Fruit fly (Drosophila melanogaster) whole organism, embryonic: Measurements from ENCODE around the gene Tom70.

Experiments
- Blimp-1 ChIP-seq: fragments of 200-800 bp; sonication (Bioruptor generic); optimal IDR thresholded peaks from 3 replicates; lab custom pipeline; 2018; ENCODE audit warnings: missing biosample characterization, missing genetic modification characterization, mild to moderate bottlenecking, moderate library complexity, missing genetic modification reagents
- C15 ChIP-seq: fragments of 200-800 bp; sonication (Bioruptor generic); IDR thresholded peaks from 3 replicates; pipeline ENCODE4 v1.3.6; 2022; ENCODE audit warnings: missing biosample characterization, missing genetic modification characterization
- CG1024 ChIP-seq: fragments of 200-800 bp; sonication (Bioruptor generic); IDR thresholded peaks from 2 replicates; pipeline ENCODE4 v1.3.6; 2022; ENCODE audit warnings: missing biosample characterization, missing genetic modification characterization
- CG10462 ChIP-seq: fragments of 200-800 bp; sonication (Bioruptor generic); optimal IDR thresholded peaks from 2 replicates; lab custom pipeline; 2016; ENCODE audit warnings: missing biosample characterization, missing genetic modification characterization
- CG11093 ChIP-seq: fragments of 200-800 bp; sonication (Bioruptor generic); IDR thresholded peaks from 3 replicates; pipeline ENCODE4 v1.3.6; 2022; ENCODE audit warnings: missing biosample characterization, missing genetic modification characterization
- CG11456 ChIP-seq: fragments of 200-800 bp; sonication (Bioruptor generic); IDR thresholded peaks from 3 replicates; pipeline ENCODE4 v1.3.6; 2022; ENCODE audit warnings: missing biosample characterization, missing genetic modification characterization
- CG12219 ChIP-seq: fragments of 200-800 bp; sonication (Bioruptor generic); optimal IDR thresholded peaks from 3 replicates; lab custom pipeline; 2018; ENCODE audit warnings: missing biosample characterization, mild to moderate bottlenecking, missing genetic modification characterization
- CG12236 ChIP-seq: fragments of 200-800 bp; sonication (Bioruptor generic); optimal IDR thresholded peaks from 2 replicates; lab custom pipeline; 2016; ENCODE audit warnings: missing biosample characterization, missing genetic modification characterization
- CG13296 ChIP-seq: fragments of 200-800 bp; sonication (Bioruptor generic); optimal IDR thresholded peaks from 3 replicates; lab custom pipeline; 2018; ENCODE audit warnings: missing biosample characterization, mild to moderate bottlenecking, missing genetic modification characterization
- CG14014 ChIP-seq: fragments of 200-800 bp; sonication (Bioruptor generic); IDR thresholded peaks from 2 replicates; pipeline ENCODE4 v1.3.6; 2022; ENCODE audit warnings: missing biosample characterization, missing genetic modification characterization
- CG14441 ChIP-seq: fragments of 200-800 bp; sonication (Bioruptor generic); IDR thresholded peaks from 2 replicates; pipeline ENCODE4 v1.3.6; 2022; ENCODE audit warnings: missing biosample characterization, missing genetic modification characterization
- CG14667 ChIP-seq: fragments of 200-800 bp; sonication (Bioruptor generic); IDR thresholded peaks from 2 replicates; pipeline ENCODE4 v1.3.6; 2022; ENCODE audit warnings: missing biosample characterization, missing genetic modification characterization
- CG14965 ChIP-seq: fragments of 200-800 bp; sonication (Bioruptor generic); optimal IDR thresholded peaks from 2 replicates; lab custom pipeline; 2016; ENCODE audit warnings: missing biosample characterization, missing genetic modification characterization, borderline replicate concordance
- CG16779 ChIP-seq: fragments of 200-800 bp; sonication (Bioruptor generic); IDR thresholded peaks from 2 replicates; pipeline ENCODE4 v1.3.6; 2022; ENCODE audit warnings: missing biosample characterization, missing genetic modification characterization
- CG16813 ChIP-seq: fragments of 200-800 bp; sonication (Bioruptor generic); IDR thresholded peaks from 3 replicates; pipeline ENCODE4 v1.3.6; 2022; ENCODE audit warnings: missing biosample characterization, missing genetic modification characterization; ENCODE audit not compliant: partially characterized antibody
- CG17385 ChIP-seq: fragments of 200-800 bp; sonication (Bioruptor generic); optimal IDR thresholded peaks from 3 replicates; lab custom pipeline; 2018; ENCODE audit warnings: missing biosample characterization, mild to moderate bottlenecking, missing genetic modification characterization
- CG17829 ChIP-seq: fragments of 200-800 bp; optimal IDR thresholded peaks from 2 replicates; lab custom pipeline; 2019; ENCODE audit warnings: missing biosample characterization, mild to moderate bottlenecking, missing genetic modification characterization, moderate library complexity
- CG18764 ChIP-seq: fragments of 200-800 bp; sonication (Bioruptor generic); optimal IDR thresholded peaks from 3 replicates; lab custom pipeline; 2016; ENCODE audit warnings: missing biosample characterization, missing genetic modification characterization
- CG2199 ChIP-seq: fragments of 200-800 bp; sonication (Bioruptor generic); IDR thresholded peaks from 3 replicates; pipeline ENCODE4 v1.3.6; 2022; ENCODE audit warnings: missing biosample characterization, missing genetic modification characterization
- CG2875 ChIP-seq: fragments of 200-800 bp; sonication (Bioruptor generic); optimal IDR thresholded peaks from 2 replicates; lab custom pipeline; 2017; ENCODE audit warnings: missing biosample characterization, mild to moderate bottlenecking, missing genetic modification characterization, missing genetic modification reagents
- CG30403 ChIP-seq: fragments of 200-800 bp; sonication (Bioruptor generic); optimal IDR thresholded peaks from 3 replicates; lab custom pipeline; 2016; ENCODE audit warnings: missing biosample characterization, missing genetic modification characterization
- CG31365 ChIP-seq: fragments of 200-800 bp; sonication (Bioruptor generic); optimal IDR thresholded peaks from 2 replicates; lab custom pipeline; 2018; ENCODE audit warnings: missing biosample characterization, mild to moderate bottlenecking, missing genetic modification characterization
- CG4404 ChIP-seq: fragments of 200-800 bp; sonication (Bioruptor generic); IDR thresholded peaks from 2 replicates; pipeline ENCODE4 v1.3.6; 2022; ENCODE audit warnings: missing biosample characterization, missing genetic modification characterization
- CG4854 ChIP-seq: fragments of 200-800 bp; sonication (Bioruptor generic); optimal IDR thresholded peaks from 2 replicates; lab custom pipeline; 2016; ENCODE audit warnings: missing biosample characterization, missing genetic modification characterization, inconsistent platforms
- CG8089 ChIP-seq: fragments of 200-800 bp; sonication (Bioruptor generic); optimal IDR thresholded peaks from 3 replicates; lab custom pipeline; 2016; ENCODE audit warnings: missing biosample characterization, missing genetic modification characterization
- CG8388 ChIP-seq: fragments of 200-800 bp; sonication (Bioruptor generic); optimal IDR thresholded peaks from 2 replicates; lab custom pipeline; 2019; ENCODE audit warnings: missing biosample characterization, mild to moderate bottlenecking, missing genetic modification characterization, moderate library complexity
- Deaf1 ChIP-seq: fragments of 200-800 bp; optimal IDR thresholded peaks from 3 replicates; lab custom pipeline; 2019; ENCODE audit warnings: missing biosample characterization, mild to moderate bottlenecking, missing genetic modification characterization, moderate library complexity
- Dp ChIP-seq: fragments of 200-800 bp; sonication (Bioruptor generic); optimal IDR thresholded peaks from 2 replicates; lab custom pipeline; 2018; ENCODE audit warnings: missing biosample characterization, mild to moderate bottlenecking, missing genetic modification characterization, moderate library complexity
- NK7.1 ChIP-seq: fragments of 200-800 bp; sonication (Bioruptor generic); optimal IDR thresholded peaks from 3 replicates; lab custom pipeline; 2016; ENCODE audit warnings: missing biosample characterization, missing genetic modification characterization
- Opbp ChIP-seq: fragments of 200-800 bp; sonication (Bioruptor generic); IDR thresholded peaks from 3 replicates; pipeline ENCODE4 v1.3.6; 2022; ENCODE audit warnings: missing biosample characterization, missing genetic modification characterization; ENCODE audit not compliant: partially characterized antibody
- Ravus ChIP-seq: fragments of 200-800 bp; sonication (Bioruptor generic); IDR thresholded peaks from 2 replicates; pipeline ENCODE4 v1.3.6; 2022; ENCODE audit warnings: missing biosample characterization, missing genetic modification characterization
- Rfx ChIP-seq: fragments of 200-800 bp; sonication (Bioruptor generic); IDR thresholded peaks from 2 replicates; pipeline ENCODE4 v1.3.6; 2022; ENCODE audit warnings: missing biosample characterization, missing genetic modification characterization
- Sin3A ChIP-seq: fragments of >200 bp; optimal IDR thresholded peaks from 2 replicates; lab custom pipeline; 2018
- Spps ChIP-seq: fragments of 200-800 bp; sonication (Bioruptor generic); optimal IDR thresholded peaks from 2 replicates; lab custom pipeline; 2018; ENCODE audit warnings: missing biosample characterization, mild to moderate bottlenecking, missing genetic modification characterization
- Trl ChIP-seq, 3 experiments: fragments of >200 bp in 2 of 3; fragments of 200-800 bp in 1 of 3; sonication (Bioruptor generic) in 1 of 3; optimal IDR thresholded peaks; 2 replicates in 1 of 3; 3 replicates in 2 of 3; lab custom pipeline; 2016 to 2017; ENCODE audit warnings: missing biosample characterization in 1 of 3, missing genetic modification characterization in 1 of 3
- Usf ChIP-seq: fragments of 200-800 bp; sonication (Bioruptor generic); optimal IDR thresholded peaks from 2 replicates; lab custom pipeline; 2017; ENCODE audit warnings: missing genotype, missing biosample characterization, missing genetic modification characterization
- ara ChIP-seq: fragments of 200-800 bp; sonication (Bioruptor generic); IDR thresholded peaks from 2 replicates; pipeline ENCODE4 v1.3.6; 2022; ENCODE audit warnings: missing biosample characterization, missing genetic modification characterization
- br ChIP-seq: fragments of >200 bp; optimal IDR thresholded peaks from 2 replicates; lab custom pipeline; 2017
- cato ChIP-seq: fragments of 200-800 bp; sonication (Bioruptor generic); optimal IDR thresholded peaks from 2 replicates; lab custom pipeline; 2016; ENCODE audit warnings: missing biosample characterization, missing genetic modification characterization, borderline replicate concordance
- eve ChIP-seq, 2 experiments: fragments of >200 bp; optimal IDR thresholded peaks; 2 replicates each; lab custom pipeline; 2017; ENCODE audit warnings: missing biosample characterization in 2 of 2, missing genetic modification characterization in 2 of 2
- gcm ChIP-seq: fragments of 200-800 bp; sonication (Bioruptor generic); optimal IDR thresholded peaks from 2 replicates; lab custom pipeline; 2019; ENCODE audit warnings: missing biosample characterization, mild to moderate bottlenecking, missing genetic modification characterization, moderate library complexity
- gcm2 ChIP-seq: fragments of 200-800 bp; sonication (Bioruptor generic); optimal IDR thresholded peaks from 2 replicates; lab custom pipeline; 2016; ENCODE audit warnings: missing biosample characterization, missing genetic modification characterization
- hbn ChIP-seq: fragments of 200-800 bp; sonication (Bioruptor generic); IDR thresholded peaks from 2 replicates; pipeline ENCODE4 v1.3.6; 2022; ENCODE audit warnings: missing biosample characterization, missing genetic modification characterization; ENCODE audit not compliant: partially characterized antibody
- ind ChIP-seq: fragments of 200-800 bp; sonication (Bioruptor generic); optimal IDR thresholded peaks from 3 replicates; lab custom pipeline; 2016; ENCODE audit warnings: missing biosample characterization, missing genetic modification characterization
- kah ChIP-seq: fragments of 200-800 bp; sonication (Bioruptor generic); optimal IDR thresholded peaks from 2 replicates; lab custom pipeline; 2018; ENCODE audit warnings: missing biosample characterization, mild to moderate bottlenecking, missing genetic modification characterization
- pb ChIP-seq: fragments of 200-800 bp; sonication (Bioruptor generic); optimal IDR thresholded peaks from 3 replicates; lab custom pipeline; 2016; ENCODE audit warnings: missing biosample characterization, missing genetic modification characterization
- pzg ChIP-seq: fragments of 200-800 bp; sonication (Bioruptor generic); optimal IDR thresholded peaks from 3 replicates; lab custom pipeline; 2018; ENCODE audit warnings: missing biosample characterization, mild to moderate bottlenecking, missing genetic modification characterization, moderate library complexity
- so ChIP-seq: fragments of 200-800 bp; sonication (Bioruptor generic); IDR thresholded peaks from 3 replicates; pipeline ENCODE4 v1.3.6; 2022; ENCODE audit warnings: missing biosample characterization, missing genetic modification characterization
- sob ChIP-seq: fragments of 200-800 bp; sonication (Bioruptor generic); IDR thresholded peaks from 2 replicates; pipeline ENCODE4 v1.3.6; 2022; ENCODE audit warnings: missing biosample characterization, missing genetic modification characterization
- toy ChIP-seq: fragments of 200-800 bp; sonication (Bioruptor generic); IDR thresholded peaks from 2 replicates; pipeline ENCODE4 v1.3.6; 2022; ENCODE audit warnings: missing biosample characterization, missing genetic modification characterization
- zfh2 ChIP-seq: fragments of 200-800 bp; sonication (Bioruptor generic); optimal IDR thresholded peaks from 2 replicates; lab custom pipeline; 2016; ENCODE audit warnings: missing biosample characterization, missing genetic modification characterization

The Tom70 gene

DNA sequence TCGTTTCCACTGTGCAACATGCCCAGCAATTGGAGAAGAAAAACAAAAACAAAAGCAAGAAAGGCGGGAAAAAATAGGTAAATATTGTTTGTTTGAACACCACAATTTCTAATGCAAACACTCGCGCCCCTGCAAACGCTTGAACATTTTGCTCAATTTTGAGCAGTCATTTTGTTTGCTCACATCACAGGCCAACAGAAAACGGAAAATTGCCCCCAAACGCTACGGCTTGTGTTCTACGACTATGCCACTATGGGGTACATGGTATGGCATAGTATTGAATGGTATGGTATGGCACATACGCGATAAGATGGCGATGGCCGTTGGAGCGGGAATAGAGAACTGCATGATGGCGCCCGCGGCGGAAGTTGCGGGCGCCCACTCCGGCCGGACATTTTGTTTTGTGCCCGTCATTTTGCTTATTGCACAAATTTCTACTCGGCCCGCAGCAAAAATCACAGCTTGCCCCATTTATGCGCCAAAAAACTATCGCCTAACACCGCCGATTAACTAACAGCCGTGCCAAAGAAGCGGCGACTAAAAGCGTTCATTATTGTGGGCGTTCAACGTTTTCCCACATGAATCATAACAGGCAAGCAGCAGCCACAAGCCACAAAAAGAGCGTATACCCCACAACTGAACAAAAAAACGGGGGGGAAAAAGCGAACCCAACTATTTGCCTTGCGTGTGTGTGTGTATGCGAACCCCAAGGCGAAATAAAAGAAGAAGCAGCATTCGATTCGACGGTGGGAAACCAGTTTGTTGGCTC is 33.9 kb downstream of the Tom70 start (continued):
- TF ChIP-seq Sin3A, result no peak
- no peak for TF ChIP-seq Usf (GFP tag; lab: Kevin White, UChicago)
- TF ChIP-seq CG16813 (GFP tag; lab: Robert Waterston, UW), result no peak
- no peak for TF ChIP-seq Trl (optimal IDR thresholded peaks at IDR 0.05; lab: Kevin White, UChicago)
- peak; percentile 79 for TF ChIP-seq Trl (GFP tag; optimal IDR thresholded peaks at IDR 0.05; lab: Kevin White, UChicago)
- no peak for TF ChIP-seq so
- TF ChIP-seq CG14667 (GFP tag; lab: Robert Waterston, UW), result no peak
- no peak for TF ChIP-seq CG14014
- peak; percentile 39 for TF ChIP-seq CG18764 (GFP tag; lab: Kevin White, UChicago)
- no peak for TF ChIP-seq Ravus (GFP tag; lab: Robert Waterston, UW)
- peak; percentile 47 for TF ChIP-seq Blimp-1 (GFP tag; lab: Kevin White, UChicago)
- no peak for TF ChIP-seq Opbp (GFP tag; lab: Robert Waterston, UW)
- TF ChIP-seq gcm2, result peak; percentile 5
- no peak for TF ChIP-seq br (lab: Kevin White, UChicago)
- no peak for TF ChIP-seq CG11456 (GFP tag; lab: Robert Waterston, UW)
- TF ChIP-seq C15 (GFP tag; lab: Robert Waterston, UW), result no peak
- peak; percentile 26 for TF ChIP-seq kah (GFP tag; lab: Kevin White, UChicago)
- peak; percentile 9 for TF ChIP-seq CG14965 (GFP tag; lab: Kevin White, UChicago)
- peak; percentile 73 for TF ChIP-seq CG12236
- peak; percentile 78 for TF ChIP-seq CG8089 (GFP tag; lab: Kevin White, UChicago)
- TF ChIP-seq pb, result no peak
- no peak for TF ChIP-seq CG1024
- peak; percentile 68 for TF ChIP-seq gcm (GFP tag; lab: Kevin White, UChicago)
- TF ChIP-seq zfh2, result no peak
- no peak for TF ChIP-seq eve (GFP tag; optimal IDR thresholded peaks at IDR 0.05; lab: Kevin White, UChicago)
- TF ChIP-seq CG4854 (GFP tag; lab: Kevin White, UChicago), result peak; percentile 45
- no peak for TF ChIP-seq CG4404 (GFP tag; lab: Robert Waterston, UW)
- TF ChIP-seq CG8388 (GFP tag; lab: Kevin White, UChicago), result peak; percentile 64
- peak; percentile 39 for TF ChIP-seq Dp (GFP tag; lab: Kevin White, UChicago)
- TF ChIP-seq CG14441, result no peak
- TF ChIP-seq Spps, result peak; percentile 7
- TF ChIP-seq toy (GFP tag; lab: Robert Waterston, UW), result no peak
- TF ChIP-seq CG12219 (GFP tag; lab: Kevin White, UChicago), result peak; percentile 77
- peak; percentile 34 for TF ChIP-seq CG17829 (tag; lab: Kevin White, UChicago)
- TF ChIP-seq CG17385 (GFP tag; lab: Kevin White, UChicago), result peak; percentile 91
- peak; percentile 63 for TF ChIP-seq cato (GFP tag; lab: Kevin White, UChicago)
- TF ChIP-seq sob, result no peak
- no peak for TF ChIP-seq CG11093 (GFP tag; lab: Robert Waterston, UW)
- peak; percentile 12 for TF ChIP-seq CG10462 (GFP tag; lab: Kevin White, UChicago)
- TF ChIP-seq CG13296, result peak; percentile 67
- TF ChIP-seq CG30403 (GFP tag; lab: Kevin White, UChicago), result no peak
- TF ChIP-seq ind (GFP tag; lab: Kevin White, UChicago), result no peak
- no peak for TF ChIP-seq CG2199 (GFP tag; lab: Robert Waterston, UW)
- TF ChIP-seq pzg (GFP tag; lab: Kevin White, UChicago), result no peak
- TF ChIP-seq Rfx (GFP tag; lab: Robert Waterston, UW), result no peak
- no peak for TF ChIP-seq Deaf1
- TF ChIP-seq NK7.1 (GFP tag; lab: Kevin White, UChicago), result no peak
- TF ChIP-seq CG31365 (tag; lab: Kevin White, UChicago), result peak; percentile 77
- TF ChIP-seq hbn (GFP tag; lab: Robert Waterston, UW), result no peak
- peak; percentile 86 for TF ChIP-seq CG2875 (GFP tag; lab: Kevin White, UChicago)
- no peak for TF ChIP-seq ara (GFP tag; lab: Robert Waterston, UW)
- TF ChIP-seq CG16779 (GFP tag; lab: Robert Waterston, UW), result no peak
